Worm (Caenorhabditis elegans): Measurements from ENCODE around the gene math-38.

The math-38 gene

DNA sequence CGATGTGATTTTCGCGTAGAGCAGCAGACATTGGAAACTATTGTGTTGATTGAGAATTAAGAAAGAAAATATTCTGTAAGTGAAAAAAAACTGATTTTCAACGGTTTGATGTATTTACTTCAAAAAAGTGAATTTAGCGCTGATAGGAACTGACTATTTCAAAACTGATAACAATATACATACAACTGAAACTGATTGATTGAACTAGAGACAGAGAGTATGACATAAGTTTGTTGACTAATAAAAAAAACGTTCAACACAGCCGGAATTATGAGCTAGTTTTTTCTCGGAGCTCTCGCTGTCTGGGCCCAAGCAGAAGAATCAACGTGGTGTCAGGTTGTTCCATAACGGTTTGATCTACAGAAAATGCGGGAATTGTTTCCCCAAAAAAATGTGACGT, 34.2 kb upstream of the math-38 start, which contains the start of gene fbxa-164:
TSS of gene fbxa-164 (minus strand) at position 101 of the 400 bp plus-strand sequence.
- TF ChIP-seq ceh-13 (GFP tag; optimal IDR thresholded peaks at IDR 0.05) = no peak
- TF ChIP-seq ets-7 (tag; optimal IDR thresholded peaks at IDR 0.05) = no peak
- no peak for TF ChIP-seq pes-1 (GFP tag; IDR thresholded peaks at IDR 0.05)
- no peak for TF ChIP-seq aly-1 (tag; optimal IDR thresholded peaks at IDR 0.05)
- TF ChIP-seq B0310.2 (tag; optimal IDR thresholded peaks at IDR 0.05) = no peak
- no peak for TF ChIP-seq hmbx-1 (tag; optimal IDR thresholded peaks at IDR 0.05)
- TF ChIP-seq flt-1 (GFP tag; IDR thresholded peaks at IDR 0.05) = no peak
- TF ChIP-seq sea-1 (GFP tag; conservative IDR thresholded peaks at IDR 0.05) = no peak
- TF ChIP-seq hnd-1 (tag; optimal IDR thresholded peaks at IDR 0.05) = no peak
- TF ChIP-seq ama-1 (optimal IDR thresholded peaks at IDR 0.05) = no peak
- no peak for TF ChIP-seq tra-4 (tag; optimal IDR thresholded peaks at IDR 0.05)
- no peak for TF ChIP-seq tbx-11 (GFP tag; IDR thresholded peaks at IDR 0.05)
- TF ChIP-seq F13C5.2 (tag; optimal IDR thresholded peaks at IDR 0.05) = no peak
- no peak for TF ChIP-seq tbx-37 (GFP tag; conservative IDR thresholded peaks at IDR 0.05)
- TF ChIP-seq scrt-1 (GFP tag; IDR thresholded peaks at IDR 0.05) = no peak
- TF ChIP-seq ceh-36 (tag; optimal IDR thresholded peaks at IDR 0.05) = no peak
- no peak for TF ChIP-seq hmg-4 (GFP tag; optimal IDR thresholded peaks at IDR 0.05)

ce11 chrII:1610630-1611029, 30.8 kb upstream of the math-38 start, which contains the start of gene fbxa-163:
Gene fbxa-163 (minus strand): TSS chrII:1610730.
- no peak for TF ChIP-seq F13C5.2 (tag; optimal IDR thresholded peaks at IDR 0.05)
- TF ChIP-seq ceh-13 (GFP tag; optimal IDR thresholded peaks at IDR 0.05) = no peak
- TF ChIP-seq tra-4 (tag; optimal IDR thresholded peaks at IDR 0.05) = no peak
- TF ChIP-seq hmbx-1 (tag; optimal IDR thresholded peaks at IDR 0.05) = no peak
- TF ChIP-seq flt-1 (GFP tag; IDR thresholded peaks at IDR 0.05) = no peak
- no peak for TF ChIP-seq ceh-36 (tag; optimal IDR thresholded peaks at IDR 0.05)
- TF ChIP-seq tbx-37 (GFP tag; conservative IDR thresholded peaks at IDR 0.05) = no peak
- TF ChIP-seq sea-1 (GFP tag; conservative IDR thresholded peaks at IDR 0.05) = no peak
- TF ChIP-seq hmg-4 (GFP tag; optimal IDR thresholded peaks at IDR 0.05) = no peak
- no peak for TF ChIP-seq ets-7 (tag; optimal IDR thresholded peaks at IDR 0.05)
- TF ChIP-seq scrt-1 (GFP tag; IDR thresholded peaks at IDR 0.05) = no peak
- no peak for TF ChIP-seq ama-1 (optimal IDR thresholded peaks at IDR 0.05)
- no peak for TF ChIP-seq B0310.2 (tag; optimal IDR thresholded peaks at IDR 0.05)
- TF ChIP-seq tbx-11 (GFP tag; IDR thresholded peaks at IDR 0.05) = no peak
- no peak for TF ChIP-seq hnd-1 (tag; optimal IDR thresholded peaks at IDR 0.05)
- TF ChIP-seq pes-1 (GFP tag; IDR thresholded peaks at IDR 0.05) = no peak
- TF ChIP-seq aly-1 (tag; optimal IDR thresholded peaks at IDR 0.05) = no peak

DNA sequence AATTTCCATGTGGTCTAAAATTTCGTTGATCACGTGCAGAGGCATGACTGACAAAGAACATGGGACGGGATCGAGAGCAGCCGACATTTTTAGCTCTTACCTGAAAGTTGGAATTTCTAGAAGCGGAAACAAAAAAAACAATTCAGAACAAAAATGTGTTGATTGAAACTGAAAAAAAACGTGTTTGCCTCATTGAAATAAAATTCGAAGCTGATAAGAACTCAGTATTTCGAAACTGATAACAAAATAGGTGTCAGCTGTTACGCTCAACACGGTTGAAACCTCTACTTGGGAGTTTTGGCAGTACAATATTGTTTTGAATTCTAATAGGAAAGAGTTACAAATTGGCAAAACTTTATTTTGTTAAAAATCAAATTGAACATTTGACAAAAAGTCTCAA, 29.1 kb upstream of the math-38 start:
- no peak for TF ChIP-seq F13C5.2 (tag; optimal IDR thresholded peaks at IDR 0.05)
- no peak for TF ChIP-seq aly-1 (tag; optimal IDR thresholded peaks at IDR 0.05)
- TF ChIP-seq tbx-11 (GFP tag; IDR thresholded peaks at IDR 0.05) = no peak
- TF ChIP-seq scrt-1 (GFP tag; IDR thresholded peaks at IDR 0.05) = no peak
- TF ChIP-seq flt-1 (GFP tag; IDR thresholded peaks at IDR 0.05) = no peak
- no peak for TF ChIP-seq hmg-4 (GFP tag; optimal IDR thresholded peaks at IDR 0.05)

DNA sequence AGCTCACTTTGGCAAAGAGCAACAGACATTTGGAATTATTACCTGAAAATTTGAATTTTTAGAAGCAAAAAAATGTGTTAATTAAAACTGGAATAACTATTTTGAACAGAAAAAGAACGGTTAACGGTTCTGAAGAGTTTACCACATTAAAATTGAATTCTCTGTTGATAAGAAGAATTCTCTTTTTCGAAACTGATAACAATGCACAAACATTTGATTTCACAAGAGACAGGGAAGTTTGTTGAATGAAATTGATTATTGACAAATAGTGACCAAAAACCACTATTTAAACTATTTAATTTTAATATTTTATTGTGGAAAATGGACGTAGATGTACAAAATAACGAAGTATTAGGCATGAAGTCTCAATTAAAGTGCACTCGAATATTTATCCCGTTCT, 27.8 kb upstream of the math-38 start:
- TF ChIP-seq hmbx-1 (tag; optimal IDR thresholded peaks at IDR 0.05) (no peak), tra-4 (tag; optimal IDR thresholded peaks at IDR 0.05) (no peak), ama-1 (optimal IDR thresholded peaks at IDR 0.05) (no peak), scrt-1 (GFP tag; IDR thresholded peaks at IDR 0.05) (no peak), flt-1 (GFP tag; IDR thresholded peaks at IDR 0.05) (no peak), ets-7 (tag; optimal IDR thresholded peaks at IDR 0.05) (no peak), sea-1 (GFP tag; conservative IDR thresholded peaks at IDR 0.05) (no peak), B0310.2 (tag; optimal IDR thresholded peaks at IDR 0.05) (no peak), hmg-4 (GFP tag; optimal IDR thresholded peaks at IDR 0.05) (no peak), tbx-37 (GFP tag; conservative IDR thresholded peaks at IDR 0.05) (no peak), pes-1 (GFP tag; IDR thresholded peaks at IDR 0.05) (no peak), aly-1 (tag; optimal IDR thresholded peaks at IDR 0.05) (no peak), hnd-1 (tag; optimal IDR thresholded peaks at IDR 0.05) (no peak), F13C5.2 (tag; optimal IDR thresholded peaks at IDR 0.05) (no peak), ceh-13 (GFP tag; optimal IDR thresholded peaks at IDR 0.05) (no peak), ceh-36 (tag; optimal IDR thresholded peaks at IDR 0.05) (no peak), tbx-11 (GFP tag; IDR thresholded peaks at IDR 0.05) (no peak)

- TF ChIP-seq tra-4 (tag; optimal IDR thresholded peaks at IDR 0.05) = no peak
- TF ChIP-seq sea-1 (GFP tag; conservative IDR thresholded peaks at IDR 0.05) = no peak
- no peak for TF ChIP-seq hnd-1 (tag; optimal IDR thresholded peaks at IDR 0.05)
- no peak for TF ChIP-seq aly-1 (tag; optimal IDR thresholded peaks at IDR 0.05)
- TF ChIP-seq B0310.2 (tag; optimal IDR thresholded peaks at IDR 0.05) = no peak
- no peak for TF ChIP-seq F13C5.2 (tag; optimal IDR thresholded peaks at IDR 0.05)
- TF ChIP-seq flt-1 (GFP tag; IDR thresholded peaks at IDR 0.05) = no peak
- no peak for TF ChIP-seq tbx-37 (GFP tag; conservative IDR thresholded peaks at IDR 0.05)
- no peak for TF ChIP-seq ets-7 (tag; optimal IDR thresholded peaks at IDR 0.05)
- no peak for TF ChIP-seq scrt-1 (GFP tag; IDR thresholded peaks at IDR 0.05)
- no peak for TF ChIP-seq pes-1 (GFP tag; IDR thresholded peaks at IDR 0.05)
- TF ChIP-seq hmbx-1 (tag; optimal IDR thresholded peaks at IDR 0.05) = no peak
- TF ChIP-seq ama-1 (optimal IDR thresholded peaks at IDR 0.05) = no peak
- TF ChIP-seq hmg-4 (GFP tag; optimal IDR thresholded peaks at IDR 0.05) = no peak
- no peak for TF ChIP-seq ceh-13 (GFP tag; optimal IDR thresholded peaks at IDR 0.05)
- TF ChIP-seq ceh-36 (tag; optimal IDR thresholded peaks at IDR 0.05) = no peak
- TF ChIP-seq tbx-11 (GFP tag; IDR thresholded peaks at IDR 0.05) = no peak
Measured at ce11 chrII:1606079-1606478, 26.3 kb upstream of the math-38 start, which contains the start of gene bath-33. Gene bath-33 (minus strand): TSS chrII:1606179.

DNA sequence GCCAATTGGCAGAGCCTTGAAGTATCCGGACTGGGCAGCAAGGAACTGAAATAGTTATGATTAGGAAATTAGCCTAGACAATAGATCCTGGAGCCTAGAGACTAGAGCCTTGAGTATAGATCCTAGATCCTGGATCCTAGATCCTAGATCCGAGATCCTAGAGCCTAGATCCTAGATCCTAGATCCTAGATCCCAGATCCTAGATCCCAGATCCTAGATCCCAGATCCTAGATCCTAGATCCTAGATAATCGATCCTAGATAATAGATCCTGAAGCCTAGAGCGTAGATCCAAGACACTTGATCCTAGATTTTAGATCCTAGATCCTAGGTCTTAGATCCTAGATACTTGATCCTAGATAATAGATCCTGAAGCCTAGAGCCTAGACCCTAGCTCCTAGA, 25.2 kb upstream of the math-38 start:
- TF ChIP-seq ceh-36 (tag; optimal IDR thresholded peaks at IDR 0.05) (no peak), tra-4 (tag; optimal IDR thresholded peaks at IDR 0.05) (no peak), sea-1 (GFP tag; conservative IDR thresholded peaks at IDR 0.05) (no peak), tbx-37 (GFP tag; conservative IDR thresholded peaks at IDR 0.05) (no peak), hnd-1 (tag; optimal IDR thresholded peaks at IDR 0.05) (no peak), hmbx-1 (tag; optimal IDR thresholded peaks at IDR 0.05) (no peak), flt-1 (GFP tag; IDR thresholded peaks at IDR 0.05) (no peak), F13C5.2 (tag; optimal IDR thresholded peaks at IDR 0.05) (no peak)

DNA sequence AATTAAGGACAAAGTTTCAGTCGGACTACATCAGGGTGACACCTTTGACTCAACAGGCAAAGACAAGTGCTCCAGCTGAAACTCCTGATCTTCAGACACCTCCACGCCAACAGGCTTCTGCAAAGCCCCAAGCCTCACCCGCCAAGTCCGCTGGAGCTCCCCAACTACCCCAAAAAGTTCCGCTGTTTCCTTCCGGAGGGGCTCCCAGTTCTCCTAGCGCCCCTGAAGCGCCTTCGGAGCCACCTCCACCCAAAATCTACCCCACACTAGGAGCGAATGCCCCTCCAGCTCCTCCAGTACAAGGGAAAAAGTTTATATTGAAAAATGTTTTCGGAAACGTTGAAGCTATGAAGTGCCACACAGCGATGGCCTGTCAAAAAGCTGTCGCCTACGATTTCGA, 23.3 kb upstream of the math-38 start:
- TF ChIP-seq tra-4 (tag; optimal IDR thresholded peaks at IDR 0.05) (no peak), hmbx-1 (tag; optimal IDR thresholded peaks at IDR 0.05) (no peak), hnd-1 (tag; optimal IDR thresholded peaks at IDR 0.05) (no peak), aly-1 (tag; optimal IDR thresholded peaks at IDR 0.05) (no peak), ceh-36 (tag; optimal IDR thresholded peaks at IDR 0.05) (no peak), sea-1 (GFP tag; conservative IDR thresholded peaks at IDR 0.05) (no peak), hmg-4 (GFP tag; optimal IDR thresholded peaks at IDR 0.05) (no peak), pes-1 (GFP tag; IDR thresholded peaks at IDR 0.05) (no peak), ets-7 (tag; optimal IDR thresholded peaks at IDR 0.05) (no peak), tbx-11 (GFP tag; IDR thresholded peaks at IDR 0.05) (no peak), scrt-1 (GFP tag; IDR thresholded peaks at IDR 0.05) (no peak), flt-1 (GFP tag; IDR thresholded peaks at IDR 0.05) (no peak), B0310.2 (tag; optimal IDR thresholded peaks at IDR 0.05) (no peak)

All from whole organism, early embryonic.